Fruit fly (Drosophila melanogaster) whole organism, pupa: ENCODE measurements around the gene gny.
A peak's percentile ranks its signal among the peaks of the same experiment; 100 is the strongest.

Source experiments
- CG10348 ChIP-seq: fragments of 200-800 bp; sonication (Bioruptor generic); IDR thresholded peaks from 2 replicates; pipeline ENCODE4 v1.3.6; 2022; ENCODE audit warnings: missing biosample characterization, missing genetic modification characterization
- CG12605 ChIP-seq: fragments of 200-800 bp; sonication (Bioruptor generic); IDR thresholded peaks from 2 replicates; pipeline ENCODE4 v1.3.6; 2022; ENCODE audit warnings: missing biosample characterization, missing genetic modification characterization
- CG13204 ChIP-seq: fragments of 200-800 bp; sonication (Bioruptor generic); optimal IDR thresholded peaks from 2 replicates; lab custom pipeline; 2018; ENCODE audit warnings: missing biosample characterization, mild to moderate bottlenecking, missing genetic modification characterization, moderate library complexity
- CG14655 ChIP-seq: fragments of 200-800 bp; sonication (Bioruptor generic); optimal IDR thresholded peaks from 3 replicates; lab custom pipeline; 2017; ENCODE audit warnings: mild to moderate bottlenecking, missing biosample characterization, missing genetic modification reagents, missing genetic modification characterization
- CG15710 ChIP-seq: fragments of 200-800 bp; sonication (Bioruptor generic); optimal IDR thresholded peaks from 2 replicates; lab custom pipeline; 2018; ENCODE audit warnings: missing biosample characterization, mild to moderate bottlenecking, missing genetic modification characterization, moderate library complexity
- CG17806 ChIP-seq: fragments of 200-800 bp; sonication (Bioruptor generic); optimal IDR thresholded peaks from 2 replicates; lab custom pipeline; 2018; ENCODE audit warnings: missing biosample characterization, mild to moderate bottlenecking, missing genetic modification characterization, moderate library complexity
- CG32121 ChIP-seq: fragments of 200-800 bp; sonication (Bioruptor generic); IDR thresholded peaks from 2 replicates; pipeline ENCODE4 v1.3.6; 2022; ENCODE audit warnings: missing biosample characterization, missing genetic modification characterization
- CG34367 ChIP-seq: fragments of 200-800 bp; sonication (Bioruptor generic); optimal IDR thresholded peaks from 2 replicates; lab custom pipeline; 2018; ENCODE audit warnings: missing biosample characterization, mild to moderate bottlenecking, missing genetic modification characterization
- CG4496 ChIP-seq: fragments of 200-800 bp; sonication (Bioruptor generic); IDR thresholded peaks from 3 replicates; pipeline ENCODE4 v1.3.6; 2022; ENCODE audit warnings: missing biosample characterization, missing genetic modification characterization
- CG8159 ChIP-seq: fragments of 200-800 bp; sonication (Bioruptor generic); optimal IDR thresholded peaks from 3 replicates; lab custom pipeline; 2018; ENCODE audit warnings: missing biosample characterization, mild to moderate bottlenecking, missing genetic modification characterization, moderate library complexity
- CG8301 ChIP-seq: fragments of 200-800 bp; sonication (Bioruptor generic); optimal IDR thresholded peaks from 2 replicates; lab custom pipeline; 2018; ENCODE audit warnings: missing biosample characterization, mild to moderate bottlenecking, missing genetic modification characterization
- CG9948 ChIP-seq: fragments of 200-800 bp; sonication (Bioruptor generic); optimal IDR thresholded peaks from 2 replicates; lab custom pipeline; 2018; ENCODE audit warnings: missing biosample characterization, mild to moderate bottlenecking, missing genetic modification characterization, moderate library complexity
- D1 ChIP-seq: fragments of 200-800 bp; sonication (Bioruptor generic); optimal IDR thresholded peaks from 2 replicates; lab custom pipeline; 2018; ENCODE audit warnings: missing biosample characterization, mild to moderate bottlenecking, missing genetic modification characterization, moderate library complexity
- EcR ChIP-seq: fragments of 200-800 bp; sonication (Bioruptor generic); optimal IDR thresholded peaks from 3 replicates; lab custom pipeline; 2019; ENCODE audit warnings: missing biosample characterization, missing genetic modification characterization, mild to moderate bottlenecking, moderate library complexity, missing genetic modification reagents
- Ets98B ChIP-seq: fragments of 200-800 bp; sonication (Bioruptor generic); IDR thresholded peaks from 2 replicates; pipeline ENCODE4 v1.3.6; 2022; ENCODE audit warnings: missing biosample characterization, missing genetic modification characterization
- Pif1A ChIP-seq: fragments of 200-800 bp; sonication (Bioruptor generic); optimal IDR thresholded peaks from 3 replicates; lab custom pipeline; 2016; ENCODE audit warnings: missing biosample characterization, missing genetic modification characterization
- Pif1B ChIP-seq: fragments of 200-800 bp; sonication (Bioruptor generic); optimal IDR thresholded peaks from 3 replicates; lab custom pipeline; 2016; ENCODE audit warnings: missing biosample characterization, missing genetic modification characterization
- Snoo ChIP-seq: fragments of 200-800 bp; sonication (Bioruptor generic); optimal IDR thresholded peaks from 3 replicates; lab custom pipeline; 2017; ENCODE audit warnings: missing biosample characterization, mild to moderate bottlenecking, missing genetic modification characterization, inconsistent platforms
- fd96Ca ChIP-seq: fragments of 200-800 bp; sonication (Bioruptor generic); IDR thresholded peaks from 3 replicates; pipeline ENCODE4 v1.3.6; 2022; ENCODE audit warnings: missing biosample characterization, missing genetic modification characterization
- gl ChIP-seq: fragments of 200-800 bp; sonication (Bioruptor generic); optimal IDR thresholded peaks from 2 replicates; lab custom pipeline; 2018; ENCODE audit warnings: missing biosample characterization, mild to moderate bottlenecking, missing genetic modification characterization
- rn ChIP-seq: fragments of 200-800 bp; sonication (Bioruptor generic); IDR thresholded peaks from 2 replicates; pipeline ENCODE4 v1.3.6; 2022; ENCODE audit warnings: missing biosample characterization, missing genetic modification characterization

Gene gny

DNA sequence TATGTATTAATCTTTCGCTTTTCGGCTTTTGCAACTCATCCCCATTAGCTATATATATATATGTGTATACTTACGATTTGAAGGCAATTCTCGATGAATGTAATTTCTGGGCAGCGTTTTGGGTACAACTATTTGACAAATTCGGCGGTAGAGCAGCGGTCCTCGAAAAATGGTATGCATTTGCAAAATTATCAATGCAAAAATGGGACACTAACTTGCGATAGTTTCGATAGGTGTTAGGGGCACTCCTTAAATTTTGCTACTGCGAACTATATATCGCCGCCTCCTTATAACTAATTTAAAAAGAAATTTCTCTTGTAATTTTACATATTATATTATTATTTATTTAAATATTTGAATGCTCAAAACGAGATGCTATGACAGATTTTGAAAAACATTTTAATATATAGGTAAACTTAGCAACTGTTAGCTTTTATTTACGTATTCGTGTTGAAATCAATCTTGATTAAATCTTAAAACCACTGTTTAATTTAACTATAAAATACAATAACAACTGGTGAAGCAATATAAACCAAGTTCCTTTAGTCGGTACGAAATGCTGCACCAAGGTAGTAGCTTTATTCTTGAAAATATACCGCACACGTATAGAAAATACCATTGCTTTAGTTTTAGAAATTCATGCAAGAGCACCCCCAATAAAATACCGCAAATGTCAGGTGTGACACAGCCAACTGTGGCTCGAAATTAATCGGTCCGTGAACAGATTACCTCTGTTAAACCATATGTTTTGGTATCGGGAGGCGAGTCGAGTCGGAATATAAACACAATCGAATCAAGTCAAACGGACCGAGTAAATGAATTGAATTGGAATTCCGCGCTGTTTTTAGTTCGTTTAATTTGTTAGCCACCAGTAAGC lies 33.6 kb downstream of the gny start, which contains the start of the genes CG5355 and Klp31E:
TSS of gene CG5355 (minus strand) at position 213 of the 877 bp plus-strand sequence.
TSS of gene Klp31E (plus strand) at position 767 of the 877 bp plus-strand sequence.
- TF ChIP-seq CG4496 (GFP tag; lab: Robert Waterston, UW) (no peak), Ets98B (GFP tag; lab: Robert Waterston, UW) (no peak), D1 (tag; lab: Kevin White, UChicago) (no peak), gl (tag; lab: Kevin White, UChicago) (no peak), CG12605 (GFP tag; lab: Robert Waterston, UW) (no peak), CG17806 (tag; lab: Kevin White, UChicago) (peak; percentile 55), Pif1B (no peak), CG8159 (tag; lab: Kevin White, UChicago) (peak; percentile 78), CG32121 (GFP tag; lab: Robert Waterston, UW) (no peak), rn (GFP tag; lab: Robert Waterston, UW) (no peak), EcR (GFP tag; lab: Kevin White, UChicago) (no peak), fd96Ca (GFP tag; lab: Robert Waterston, UW) (no peak), Pif1A (GFP tag; lab: Kevin White, UChicago) (no peak), Snoo (tag; lab: Kevin White, UChicago) (peak; percentile 58), CG9948 (tag; lab: Kevin White, UChicago) (peak; percentile 60), CG13204 (no peak), CG34367 (tag; lab: Kevin White, UChicago) (peak; percentile 54), CG15710 (tag; lab: Kevin White, UChicago) (peak; percentile 73), CG8301 (tag; lab: Kevin White, UChicago) (no peak), CG10348 (GFP tag; lab: Robert Waterston, UW) (no peak), CG14655 (GFP tag; lab: Kevin White, UChicago) (no peak)

dm6 chr2L:10418981-10419380 lies 39.1 kb downstream of the gny start, which contains the start of gene RfC3:
TSS of gene RfC3 (plus strand) at chr2L:10419190.
- TF ChIP-seq CG14655 (GFP tag; lab: Kevin White, UChicago) (no peak), Ets98B (GFP tag; lab: Robert Waterston, UW) (no peak), fd96Ca (GFP tag; lab: Robert Waterston, UW) (no peak), CG8159 (tag; lab: Kevin White, UChicago) (no peak), CG12605 (GFP tag; lab: Robert Waterston, UW) (no peak), CG17806 (tag; lab: Kevin White, UChicago) (no peak), Snoo (tag; lab: Kevin White, UChicago) (no peak), CG34367 (tag; lab: Kevin White, UChicago) (no peak), CG10348 (GFP tag; lab: Robert Waterston, UW) (no peak), CG9948 (tag; lab: Kevin White, UChicago) (no peak), CG13204 (no peak), Pif1A (GFP tag; lab: Kevin White, UChicago) (no peak), CG15710 (tag; lab: Kevin White, UChicago) (no peak), CG32121 (GFP tag; lab: Robert Waterston, UW) (no peak), rn (GFP tag; lab: Robert Waterston, UW) (no peak)

DNA sequence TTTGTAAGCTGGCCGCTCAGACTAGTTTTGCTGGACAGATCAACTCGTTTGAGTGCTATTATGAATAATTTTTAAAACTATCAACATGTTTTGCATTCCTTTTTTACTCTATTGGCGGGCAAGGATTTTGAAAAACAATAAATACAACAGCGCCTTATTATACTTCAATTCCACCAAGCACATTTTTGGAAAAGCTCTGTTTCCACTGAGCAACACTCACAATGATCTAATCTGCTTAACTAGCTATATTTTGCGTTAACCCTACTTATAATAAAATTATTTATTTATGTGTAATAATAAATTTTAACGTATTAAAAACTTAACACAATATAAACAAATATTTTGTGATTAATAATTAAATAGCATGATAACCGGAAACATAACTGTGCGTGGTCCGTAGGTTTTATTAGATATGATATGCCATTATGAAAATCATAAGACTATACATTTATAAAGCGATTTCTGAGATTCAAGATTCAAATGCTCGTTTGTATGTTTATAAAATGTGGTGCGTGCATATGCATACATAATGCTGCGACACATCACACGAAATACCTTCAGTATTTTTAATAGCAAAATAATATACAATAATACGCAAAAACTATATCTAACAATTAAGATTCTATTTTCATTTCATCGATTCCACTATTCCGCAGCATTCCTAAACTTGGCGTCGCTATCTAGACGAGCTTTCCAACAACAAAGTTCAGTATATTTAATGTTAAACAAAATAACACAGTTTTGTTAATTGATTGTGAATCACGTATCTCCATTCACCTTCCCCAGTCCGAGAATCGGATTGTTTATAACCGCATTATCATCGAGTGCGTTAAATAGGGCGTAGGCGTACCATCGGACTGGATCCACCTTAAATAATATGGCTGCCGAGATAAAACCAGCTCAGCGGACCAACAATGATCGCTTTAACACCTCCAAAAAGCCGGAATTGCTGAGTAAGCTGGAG lies 43.0 kb downstream of the gny start, which contains the start of the genes pie and Wdfy2:
TSS of gene pie (minus strand) at position 138 of the 964 bp plus-strand sequence.
TSS of gene Wdfy2 (plus strand) at position 649 of the 964 bp plus-strand sequence.
- TF ChIP-seq CG15710 (tag; lab: Kevin White, UChicago), result peak; percentile 16
- TF ChIP-seq CG9948 (tag; lab: Kevin White, UChicago), result no peak
- no peak for TF ChIP-seq CG32121 (GFP tag; lab: Robert Waterston, UW)
- TF ChIP-seq, all 21 proteins: peak for 1

dm6 chr2L:10425599-10425998 lies 45.7 kb downstream of the gny start:
- TF ChIP-seq EcR (GFP tag; lab: Kevin White, UChicago) (no peak), gl (tag; lab: Kevin White, UChicago) (no peak), fd96Ca (GFP tag; lab: Robert Waterston, UW) (no peak), CG14655 (GFP tag; lab: Kevin White, UChicago) (no peak), CG12605 (GFP tag; lab: Robert Waterston, UW) (no peak)
- TF ChIP-seq, all 21 proteins: peak for 0

DNA sequence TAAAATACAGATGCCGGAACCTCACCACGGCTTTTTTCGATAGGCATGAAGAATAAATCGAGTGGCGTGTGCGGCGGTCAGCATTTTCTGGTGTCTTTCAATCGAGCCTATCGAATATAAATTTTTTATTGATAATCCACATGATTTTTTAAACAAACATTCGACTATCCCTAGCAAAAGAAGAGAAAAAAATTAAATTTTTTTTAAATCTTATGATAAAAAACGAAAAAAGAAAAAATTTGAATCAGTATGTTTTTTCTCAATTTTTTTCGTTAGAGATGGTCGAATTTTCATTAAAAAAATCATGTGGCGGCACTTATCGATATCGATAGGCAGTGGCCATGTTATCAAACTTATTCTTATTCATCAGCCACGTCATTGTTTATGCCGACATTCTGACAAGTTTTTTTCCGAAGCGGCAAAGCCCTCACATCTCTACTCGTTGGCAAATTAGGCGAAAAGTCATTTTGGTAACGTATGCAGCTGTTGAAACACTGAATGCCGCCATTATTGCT lies 46.7 kb downstream of the gny start, which contains the start of the genes SmB and KdelR:
TSS of gene SmB (minus strand) at position 94 of the 515 bp plus-strand sequence.
TSS of gene KdelR (plus strand) at position 354 of the 515 bp plus-strand sequence.
- no peak for TF ChIP-seq CG13204
- TF ChIP-seq rn (GFP tag; lab: Robert Waterston, UW), result no peak
- TF ChIP-seq CG8301 (tag; lab: Kevin White, UChicago), result no peak
- TF ChIP-seq CG12605 (GFP tag; lab: Robert Waterston, UW), result no peak
- no peak for TF ChIP-seq CG32121 (GFP tag; lab: Robert Waterston, UW)
- no peak for TF ChIP-seq Snoo (tag; lab: Kevin White, UChicago)
- no peak for TF ChIP-seq Ets98B (GFP tag; lab: Robert Waterston, UW)
- no peak for TF ChIP-seq EcR (GFP tag; lab: Kevin White, UChicago)
- no peak for TF ChIP-seq CG14655 (GFP tag; lab: Kevin White, UChicago)
- TF ChIP-seq gl (tag; lab: Kevin White, UChicago), result no peak
- TF ChIP-seq CG15710 (tag; lab: Kevin White, UChicago), result no peak
- TF ChIP-seq D1 (tag; lab: Kevin White, UChicago), result no peak
- TF ChIP-seq CG34367 (tag; lab: Kevin White, UChicago), result no peak
- no peak for TF ChIP-seq CG17806 (tag; lab: Kevin White, UChicago)
- no peak for TF ChIP-seq CG10348 (GFP tag; lab: Robert Waterston, UW)
- no peak for TF ChIP-seq fd96Ca (GFP tag; lab: Robert Waterston, UW)
- TF ChIP-seq, all 21 proteins: peak for 0
